Worm (Caenorhabditis elegans): ENCODE data around the gene hst-2.

DNA sequence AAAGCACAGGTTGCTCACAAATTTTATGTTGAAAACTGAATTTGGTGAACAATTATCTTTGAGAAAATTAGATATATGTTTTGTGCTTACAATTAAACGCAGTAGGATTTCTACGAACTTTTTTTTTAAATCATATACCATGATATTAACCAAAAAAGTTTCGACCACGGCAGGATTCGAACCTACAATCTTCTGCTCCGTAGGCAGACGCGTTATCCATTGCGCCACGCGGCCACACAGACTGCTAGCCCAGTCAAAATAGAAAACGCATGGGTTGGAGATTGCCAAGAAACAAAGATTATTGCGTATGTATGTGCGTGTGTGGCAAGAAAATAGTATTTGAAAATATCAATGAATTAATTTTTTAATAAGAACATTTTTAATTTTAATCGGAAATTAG, 45.5 kb upstream of the hst-2 start:
- no peak for TF ChIP-seq nhr-12 (tag; optimal IDR thresholded peaks at IDR 0.05)
- peak; percentile 56 for TF ChIP-seq sma-9 (GFP tag; optimal IDR thresholded peaks at IDR 0.05)
- TF ChIP-seq sma-9 (tag; optimal IDR thresholded peaks at IDR 0.05) = no peak
- TF ChIP-seq mdl-1 (tag; optimal IDR thresholded peaks at IDR 0.05) = no peak
- TF ChIP-seq egl-27 (tag; optimal IDR thresholded peaks at IDR 0.05) = no peak
- no peak for TF ChIP-seq elt-3 (tag; optimal IDR thresholded peaks at IDR 0.05)
- no peak for TF ChIP-seq skn-1 (tag; optimal IDR thresholded peaks at IDR 0.05)
- no peak for TF ChIP-seq alr-1 (tag; optimal IDR thresholded peaks at IDR 0.05)
- no peak for TF ChIP-seq elt-1 (tag; optimal IDR thresholded peaks at IDR 0.05)
- no peak for TF ChIP-seq dmd-4 (tag; optimal IDR thresholded peaks at IDR 0.05)
- TF ChIP-seq nhr-237 (tag; optimal IDR thresholded peaks at IDR 0.05) = no peak
- TF ChIP-seq F13H6.1 (tag; optimal IDR thresholded peaks at IDR 0.05) = peak; percentile 58
- TF ChIP-seq ztf-1 (GFP tag; conservative IDR thresholded peaks at IDR 0.05) = no peak
- TF ChIP-seq lin-13 (GFP tag; optimal IDR thresholded peaks at IDR 0.05) = peak; percentile 45

All from whole organism, L2 larva.